Fruit fly (Drosophila melanogaster) whole organism, embryonic: Measurements from ENCODE around the gene eIF2gamma.

Source experiments
- B-H2 ChIP-seq: fragments of 200-800 bp; sonication (Bioruptor generic); optimal IDR thresholded peaks from 2 replicates; lab custom pipeline; 2018; ENCODE audit warnings: missing biosample characterization, mild to moderate bottlenecking, missing genetic modification characterization
- CG10209 ChIP-seq: fragments of 200-800 bp; sonication (Bioruptor generic); optimal IDR thresholded peaks from 3 replicates; lab custom pipeline; 2017; ENCODE audit warnings: missing biosample characterization, mild to moderate bottlenecking, missing genetic modification characterization, missing genetic modification reagents
- CG11504 ChIP-seq: fragments of 200-800 bp; sonication (Bioruptor generic); optimal IDR thresholded peaks from 3 replicates; lab custom pipeline; 2019; ENCODE audit warnings: missing biosample characterization, mild to moderate bottlenecking, missing genetic modification characterization, moderate library complexity
- CG11560 ChIP-seq: fragments of 200-800 bp; sonication (Bioruptor generic); IDR thresholded peaks from 3 replicates; pipeline ENCODE4 v1.3.6; 2022; ENCODE audit warnings: missing biosample characterization, missing genetic modification characterization
- CG12155 ChIP-seq: fragments of 200-800 bp; sonication (Bioruptor generic); optimal IDR thresholded peaks from 3 replicates; lab custom pipeline; 2016; ENCODE audit warnings: missing biosample characterization, missing genetic modification characterization
- CG15601 ChIP-seq: fragments of 200-800 bp; sonication (Bioruptor generic); optimal IDR thresholded peaks from 3 replicates; lab custom pipeline; 2019; ENCODE audit warnings: missing biosample characterization, mild to moderate bottlenecking, missing genetic modification characterization, moderate library complexity
- CG16815 ChIP-seq: fragments of 200-800 bp; sonication (Bioruptor generic); optimal IDR thresholded peaks from 3 replicates; lab custom pipeline; 2017; ENCODE audit warnings: missing biosample characterization, mild to moderate bottlenecking, missing genetic modification characterization
- CG1792 ChIP-seq: fragments of 200-800 bp; sonication (Bioruptor generic); optimal IDR thresholded peaks from 2 replicates; lab custom pipeline; 2016; ENCODE audit warnings: missing biosample characterization, missing genetic modification characterization
- CG2120 ChIP-seq: fragments of 200-800 bp; sonication (Bioruptor generic); optimal IDR thresholded peaks from 3 replicates; lab custom pipeline; 2016; ENCODE audit warnings: missing biosample characterization, missing genetic modification characterization
- CG2199 ChIP-seq: fragments of 200-800 bp; sonication (Bioruptor generic); IDR thresholded peaks from 3 replicates; pipeline ENCODE4 v1.3.6; 2022; ENCODE audit warnings: missing biosample characterization, missing genetic modification characterization
- CG4404 ChIP-seq: fragments of 200-800 bp; sonication (Bioruptor generic); IDR thresholded peaks from 2 replicates; pipeline ENCODE4 v1.3.6; 2022; ENCODE audit warnings: missing biosample characterization, missing genetic modification characterization
- CG4707 ChIP-seq: fragments of 200-800 bp; sonication (Bioruptor generic); optimal IDR thresholded peaks from 2 replicates; lab custom pipeline; 2018; ENCODE audit warnings: missing biosample characterization, mild to moderate bottlenecking, missing genetic modification characterization, moderate library complexity
- CG5245 ChIP-seq: fragments of 200-800 bp; sonication (Bioruptor generic); optimal IDR thresholded peaks from 3 replicates; lab custom pipeline; 2016; ENCODE audit warnings: missing biosample characterization, missing genetic modification characterization
- CG7271 ChIP-seq: fragments of 200-800 bp; sonication (Bioruptor generic); optimal IDR thresholded peaks from 2 replicates; lab custom pipeline; 2018; ENCODE audit warnings: missing biosample characterization, mild to moderate bottlenecking, missing genetic modification characterization, moderate library complexity
- CG9609 ChIP-seq: fragments of 200-800 bp; sonication (Bioruptor generic); optimal IDR thresholded peaks from 3 replicates; lab custom pipeline; 2016; ENCODE audit warnings: missing biosample characterization, missing genetic modification characterization
- CG9932 ChIP-seq: fragments of 200-800 bp; sonication (Bioruptor generic); IDR thresholded peaks from 2 replicates; pipeline ENCODE4 v1.3.6; 2022; ENCODE audit warnings: missing biosample characterization, missing genetic modification characterization
- Chrac-16 ChIP-seq: fragments of 200-800 bp; sonication (Bioruptor generic); optimal IDR thresholded peaks from 3 replicates; lab custom pipeline; 2016; ENCODE audit warnings: missing biosample characterization, missing genetic modification characterization
- Gug ChIP-seq: fragments of 200-800 bp; sonication (Bioruptor generic); IDR thresholded peaks from 4 replicates; pipeline ENCODE4 v1.3.6; 2022; ENCODE audit warnings: missing biosample characterization, missing genetic modification characterization
- H15 ChIP-seq: fragments of 200-800 bp; sonication (Bioruptor generic); IDR thresholded peaks from 3 replicates; pipeline ENCODE4 v1.3.6; 2022; ENCODE audit warnings: missing biosample characterization, missing genetic modification characterization
- Hand ChIP-seq: fragments of 200-800 bp; sonication (Bioruptor generic); optimal IDR thresholded peaks from 2 replicates; lab custom pipeline; 2017; ENCODE audit warnings: mild to moderate bottlenecking, missing biosample characterization, missing genetic modification reagents, missing genetic modification characterization
- Max ChIP-seq: fragments of 200-800 bp; sonication (Bioruptor generic); optimal IDR thresholded peaks from 2 replicates; lab custom pipeline; 2016; ENCODE audit warnings: missing biosample characterization, mild to moderate bottlenecking, missing genetic modification characterization
- Oaz ChIP-seq: fragments of 200-800 bp; sonication (Bioruptor generic); IDR thresholded peaks from 2 replicates; pipeline ENCODE4 v1.3.6; 2022; ENCODE audit warnings: missing biosample characterization, missing genetic modification characterization
- Opbp ChIP-seq: fragments of 200-800 bp; sonication (Bioruptor generic); IDR thresholded peaks from 3 replicates; pipeline ENCODE4 v1.3.6; 2022; ENCODE audit warnings: missing biosample characterization, missing genetic modification characterization; ENCODE audit not compliant: partially characterized antibody
- Rx ChIP-seq: fragments of 200-800 bp; sonication (Bioruptor generic); IDR thresholded peaks from 2 replicates; pipeline ENCODE4 v1.3.6; 2022; ENCODE audit warnings: missing biosample characterization, missing genetic modification characterization
- Sin3A ChIP-seq: fragments of >200 bp; optimal IDR thresholded peaks from 2 replicates; lab custom pipeline; 2018
- Ssrp ChIP-seq: fragments of 200-800 bp; sonication (Bioruptor generic); optimal IDR thresholded peaks from 2 replicates; lab custom pipeline; 2018; ENCODE audit warnings: missing biosample characterization, mild to moderate bottlenecking, missing genetic modification characterization, moderate library complexity
- ase ChIP-seq: fragments of 200-800 bp; sonication (Bioruptor generic); IDR thresholded peaks from 3 replicates; pipeline ENCODE4 v1.3.6; 2022; ENCODE audit warnings: missing biosample characterization, missing genetic modification characterization
- az2 ChIP-seq: fragments of 200-800 bp; sonication (Bioruptor generic); optimal IDR thresholded peaks from 3 replicates; lab custom pipeline; 2016; ENCODE audit warnings: missing biosample characterization, missing genetic modification characterization
- bsh ChIP-seq, 2 experiments: fragments of 200-800 bp; sonication (Bioruptor generic); optimal IDR thresholded peaks; 2 replicates each; lab custom pipeline; 2017 to 2018; ENCODE audit warnings: mild to moderate bottlenecking in 2 of 2, missing biosample characterization in 2 of 2, missing genetic modification characterization in 2 of 2, moderate library complexity in 1 of 2
- cato ChIP-seq: fragments of 200-800 bp; sonication (Bioruptor generic); optimal IDR thresholded peaks from 2 replicates; lab custom pipeline; 2016; ENCODE audit warnings: missing biosample characterization, missing genetic modification characterization, borderline replicate concordance
- croc ChIP-seq: fragments of 200-800 bp; sonication (Bioruptor generic); conservative IDR thresholded peaks from 3 replicates; pipeline ENCODE4 v1.3.6; 2022; ENCODE audit warnings: missing biosample characterization, missing genetic modification characterization
- cwo ChIP-seq: fragments of 200-800 bp; sonication (Bioruptor generic); optimal IDR thresholded peaks from 3 replicates; lab custom pipeline; 2017; ENCODE audit warnings: missing biosample characterization, missing genetic modification characterization, mild to moderate bottlenecking, moderate library complexity, missing genetic modification reagents
- dan ChIP-seq: fragments of 200-800 bp; sonication (Bioruptor generic); IDR thresholded peaks from 2 replicates; pipeline ENCODE4 v1.3.6; 2022; ENCODE audit warnings: missing biosample characterization, missing genetic modification characterization
- dysf ChIP-seq: fragments of 200-800 bp; sonication (Bioruptor generic); IDR thresholded peaks from 3 replicates; pipeline ENCODE4 v1.3.6; 2022; ENCODE audit warnings: missing biosample characterization, missing genetic modification characterization
- esg ChIP-seq: fragments of 200-800 bp; sonication (Bioruptor generic); conservative IDR thresholded peaks from 2 replicates; pipeline ENCODE4 v1.3.6; 2022; ENCODE audit warnings: missing biosample characterization, missing genetic modification characterization
- fd3F ChIP-seq: fragments of 200-800 bp; sonication (Bioruptor generic); optimal IDR thresholded peaks from 2 replicates; lab custom pipeline; 2018; ENCODE audit warnings: missing biosample characterization, mild to moderate bottlenecking, missing genetic modification characterization, moderate library complexity
- hth ChIP-seq: fragments of >200 bp; optimal IDR thresholded peaks from 2 replicates; lab custom pipeline; 2017; ENCODE audit warnings: inconsistent platforms
- ind ChIP-seq: fragments of 200-800 bp; sonication (Bioruptor generic); optimal IDR thresholded peaks from 3 replicates; lab custom pipeline; 2016; ENCODE audit warnings: missing biosample characterization, missing genetic modification characterization
- insv ChIP-seq, 2 experiments: fragments of 200-800 bp; sonication (Bioruptor generic); optimal IDR thresholded peaks; 3 replicates each; lab custom pipeline; 2016 to 2018; ENCODE audit warnings: missing biosample characterization in 2 of 2, missing genetic modification characterization in 2 of 2
- luna ChIP-seq: fragments of 200-800 bp; sonication (Bioruptor generic); optimal IDR thresholded peaks from 2 replicates; lab custom pipeline; 2016; ENCODE audit warnings: missing biosample characterization, missing genetic modification characterization
- maf-S ChIP-seq: fragments of 200-800 bp; sonication (Bioruptor generic); optimal IDR thresholded peaks from 2 replicates; lab custom pipeline; 2016; ENCODE audit warnings: missing biosample characterization, missing genetic modification characterization
- mam ChIP-seq: fragments of 200-800 bp; sonication (Bioruptor generic); optimal IDR thresholded peaks from 3 replicates; lab custom pipeline; 2016; ENCODE audit warnings: missing biosample characterization, missing genetic modification characterization
- nmo ChIP-seq: fragments of 200-800 bp; sonication (Bioruptor generic); optimal IDR thresholded peaks from 2 replicates; lab custom pipeline; 2018; ENCODE audit warnings: missing biosample characterization, mild to moderate bottlenecking, missing genetic modification characterization, moderate library complexity
- pros ChIP-seq: fragments of 200-800 bp; sonication (Bioruptor generic); optimal IDR thresholded peaks from 3 replicates; lab custom pipeline; 2019; ENCODE audit warnings: missing biosample characterization, mild to moderate bottlenecking, missing genetic modification characterization, moderate library complexity
- sens ChIP-seq: fragments of 200-800 bp; sonication (Bioruptor generic); peaks from one replicate; lab custom pipeline; 2016; ENCODE audit warnings: missing biosample characterization, missing genetic modification characterization
- sisA ChIP-seq: fragments of 200-800 bp; sonication (Bioruptor generic); IDR thresholded peaks from 2 replicates; pipeline ENCODE4 v1.3.6; 2022; ENCODE audit warnings: missing biosample characterization, missing genetic modification characterization
- vnd ChIP-seq: fragments of 200-800 bp; sonication (Bioruptor generic); IDR thresholded peaks from 3 replicates; pipeline ENCODE4 v1.3.6; 2022; ENCODE audit warnings: missing biosample characterization, missing genetic modification characterization; ENCODE audit not compliant: partially characterized antibody
- wek ChIP-seq: fragments of 200-800 bp; sonication (Bioruptor generic); optimal IDR thresholded peaks from 3 replicates; lab custom pipeline; 2018; ENCODE audit warnings: missing biosample characterization, mild to moderate bottlenecking, missing genetic modification characterization, moderate library complexity
- yki ChIP-seq: fragments of >200 bp; optimal IDR thresholded peaks from 3 replicates; lab custom pipeline; 2018
- zen2 ChIP-seq: fragments of 200-800 bp; sonication (Bioruptor generic); IDR thresholded peaks from 3 replicates; pipeline ENCODE4 v1.3.6; 2022; ENCODE audit warnings: missing biosample characterization, missing genetic modification characterization; ENCODE audit not compliant: partially characterized antibody

eIF2gamma gene

dm6 chr3R:15218824-15219576 lies 44.3 kb downstream of the eIF2gamma start, which contains the start of the genes SIDL and CG12241 (continued):
- TF ChIP-seq Rx (GFP tag; lab: Robert Waterston, UW) (peak; percentile 93), CG11504 (tag; lab: Kevin White, UChicago) (no peak), fd3F (GFP tag; lab: Kevin White, UChicago) (peak; percentile 46), CG9932 (GFP tag; lab: Robert Waterston, UW) (peak; percentile 75), Sin3A (no peak), nmo (peak; percentile 93), dysf (peak; percentile 96), cwo (GFP tag; lab: Kevin White, UChicago) (peak; percentile 78), hth (lab: Kevin White, UChicago) (no peak), sisA (peak; percentile 91), az2 (GFP tag; lab: Kevin White, UChicago) (peak; percentile 61), Oaz (GFP tag; lab: Robert Waterston, UW) (0 out of 2 replicates have a peak, but pooled peaks have one; percentile 21), Max (GFP tag; lab: Kevin White, UChicago) (peak; percentile 84), CG4707 (no peak), CG2199 (GFP tag; lab: Robert Waterston, UW) (peak; percentile 81), CG5245 (GFP tag; lab: Kevin White, UChicago) (peak; percentile 48), Gug (peak; percentile 93; the same call in 3 of the 4 replicates), Ssrp (tag; lab: Kevin White, UChicago) (peak; percentile 12), esg (GFP tag; lab: Robert Waterston, UW) (peak; percentile 20; the same call in 1 of the 2 replicates), maf-S (peak; percentile 75), bsh (GFP tag; optimal IDR thresholded peaks at IDR 0.05; lab: Kevin White, UChicago) (peak in 1 of 2 experiments; percentile 44), cato (GFP tag; lab: Kevin White, UChicago) (peak; percentile 17), CG1792 (GFP tag; lab: Kevin White, UChicago) (peak; percentile 71), Opbp (peak; percentile 34; the same call in 1 of the 3 replicates), CG11560 (tag; lab: Robert Waterston, UW) (peak; percentile 85), CG10209 (GFP tag; lab: Kevin White, UChicago) (peak; percentile 61), Hand (GFP tag; lab: Kevin White, UChicago) (no peak), CG4404 (peak; percentile 86), CG9609 (GFP tag; lab: Kevin White, UChicago) (peak; percentile 24), Chrac-16 (peak; percentile 63), CG12155 (GFP tag; lab: Kevin White, UChicago) (peak; percentile 60), pros (GFP tag; lab: Kevin White, UChicago) (no peak), yki (lab: Kevin White, UChicago) (no peak), ase (GFP tag; lab: Robert Waterston, UW) (peak; percentile 91), CG15601 (tag; lab: Kevin White, UChicago) (peak; percentile 18), ind (peak; percentile 88), croc (peak; percentile 72), B-H2 (GFP tag; lab: Kevin White, UChicago) (peak; percentile 32), wek (no peak), vnd (no peak), zen2 (GFP tag; lab: Robert Waterston, UW) (no peak), sens (peak; percentile 98), dan (GFP tag; lab: Robert Waterston, UW) (peak; percentile 50; the same call in 1 of the 2 replicates), mam (peak; percentile 92), H15 (GFP tag; lab: Robert Waterston, UW) (peak; percentile 91), CG16815 (GFP tag; lab: Kevin White, UChicago) (peak; percentile 25), insv (GFP tag; optimal IDR thresholded peaks at IDR 0.05; lab: Kevin White, UChicago) (no peak), CG2120 (peak; percentile 84), luna (GFP tag; lab: Kevin White, UChicago) (peak; percentile 75), CG7271 (peak; percentile 31)
